Worm (Caenorhabditis elegans): Measurements from ENCODE around the gene C46A5.6.

ce11 chrIV:7757245-7757644, 6.4 kb downstream of the C46A5.6 start, which contains the start of gene C46A5.4:
- no peak for TF ChIP-seq ceh-9 (tag; optimal IDR thresholded peaks at IDR 0.05)
- TF ChIP-seq lin-11 (tag; optimal IDR thresholded peaks at IDR 0.05) = no peak
- TF ChIP-seq elt-2 (tag; optimal IDR thresholded peaks at IDR 0.05) = no peak
- TF ChIP-seq pax-1 (tag; optimal IDR thresholded peaks at IDR 0.05) = no peak
- TF ChIP-seq F13H6.1 (tag; optimal IDR thresholded peaks at IDR 0.05) = no peak
- no peak for TF ChIP-seq ama-1 (optimal IDR thresholded peaks at IDR 0.05)
- no peak for TF ChIP-seq rnt-1 (tag; optimal IDR thresholded peaks at IDR 0.05)
- TF ChIP-seq ceh-31 (tag; optimal IDR thresholded peaks at IDR 0.05) = no peak
